Worm (Caenorhabditis elegans) whole organism, L2 larva: Measurements from ENCODE around the gene C08H9.18.

ENCODE experiments used
- C34F6.9 ChIP-seq: fragments of 150-350 bp; optimal IDR thresholded peaks from 2 replicates; lab custom pipeline; 2014; ENCODE audit warnings: missing biosample characterization, missing genetic modification characterization
- F13H6.1 ChIP-seq: sonication (generic microtip); optimal IDR thresholded peaks from 2 replicates; lab custom pipeline; 2016; ENCODE audit warnings: missing genetic modification characterization, missing compliant biosample characterization
- R02D3.7 ChIP-seq: fragments of 150-350 bp; optimal IDR thresholded peaks from 2 replicates; lab custom pipeline; 2014; ENCODE audit warnings: missing biosample characterization, missing genetic modification characterization
- ZK546.5 ChIP-seq: sonication (generic microtip); optimal IDR thresholded peaks from 2 replicates; lab custom pipeline; 2017; ENCODE audit warnings: missing biosample characterization, missing genetic modification characterization
- alr-1 ChIP-seq: fragments of 150-350 bp; optimal IDR thresholded peaks from 2 replicates; lab custom pipeline; 2014; ENCODE audit warnings: missing biosample characterization, missing genetic modification characterization
- ama-1 ChIP-seq: fragments of 150-350 bp; optimal IDR thresholded peaks from 2 replicates; lab custom pipeline; 2018; ENCODE audit warnings: inconsistent platforms
- blmp-1 ChIP-seq: sonication (generic microtip); optimal IDR thresholded peaks from 2 replicates; lab custom pipeline; 2017; ENCODE audit warnings: missing genetic modification characterization, mild to moderate bottlenecking, missing compliant biosample characterization, antibody characterized with exemption, moderate library complexity; ENCODE audit not compliant: insufficient read depth
- ceh-16 ChIP-seq: fragments of 150-350 bp; optimal IDR thresholded peaks from 2 replicates; lab custom pipeline; 2014; ENCODE audit warnings: missing biosample characterization, missing genetic modification characterization
- dmd-4 ChIP-seq: sonication (generic microtip); optimal IDR thresholded peaks from 2 replicates; lab custom pipeline; 2017; ENCODE audit warnings: missing biosample characterization, missing genetic modification characterization
- elt-1 ChIP-seq: fragments of 150-350 bp; optimal IDR thresholded peaks from 2 replicates; lab custom pipeline; 2014; ENCODE audit warnings: missing biosample characterization, missing genetic modification characterization
- elt-3 ChIP-seq: sonication (generic microtip); optimal IDR thresholded peaks from 2 replicates; lab custom pipeline; 2017; ENCODE audit warnings: missing biosample characterization, missing genetic modification characterization
- lin-11 ChIP-seq: fragments of 150-350 bp; sonication (generic microtip); optimal IDR thresholded peaks from 2 replicates; lab custom pipeline; 2014; ENCODE audit warnings: missing biosample characterization, missing genetic modification characterization, inconsistent platforms, mixed read lengths
- lin-13 ChIP-seq: fragments of 150-350 bp; optimal IDR thresholded peaks from 2 replicates; lab custom pipeline; 2014; ENCODE audit warnings: missing biosample characterization, missing genetic modification reagents, missing genetic modification characterization
- lsy-2 ChIP-seq, 2 experiments: fragments of 150-350 bp in 1 of 2; sonication (generic microtip) in 1 of 2; optimal IDR thresholded peaks; 2 replicates each; lab custom pipeline; 2014 to 2017; ENCODE audit warnings: missing biosample characterization in 2 of 2, missing genetic modification characterization in 2 of 2
- mab-5 ChIP-seq: fragments of 150-350 bp; optimal IDR thresholded peaks from 2 replicates; lab custom pipeline; 2014; ENCODE audit warnings: missing biosample characterization, missing genetic modification characterization
- mbf-1 ChIP-seq: sonication (generic microtip); optimal IDR thresholded peaks from 2 replicates; lab custom pipeline; 2017; ENCODE audit warnings: missing biosample characterization, missing genetic modification characterization
- mdl-1 ChIP-seq, 2 experiments: fragments of 150-350 bp in 1 of 2; sonication (generic microtip) in 1 of 2; optimal IDR thresholded peaks; 2 replicates each; lab custom pipeline; 2017; ENCODE audit warnings: missing biosample characterization in 2 of 2, missing genetic modification characterization in 2 of 2
- nhr-10 ChIP-seq: sonication (generic microtip); optimal IDR thresholded peaks from 2 replicates; lab custom pipeline; 2017; ENCODE audit warnings: missing biosample characterization, missing genetic modification characterization
- nhr-11 ChIP-seq: fragments of 150-350 bp; optimal IDR thresholded peaks from 2 replicates; lab custom pipeline; 2014; ENCODE audit warnings: missing biosample characterization, missing genetic modification characterization
- nhr-12 ChIP-seq: fragments of 150-350 bp; optimal IDR thresholded peaks from 2 replicates; lab custom pipeline; 2014; ENCODE audit warnings: missing biosample characterization, missing genetic modification characterization
- nhr-21 ChIP-seq: fragments of 150-350 bp; optimal IDR thresholded peaks from 2 replicates; lab custom pipeline; 2014; ENCODE audit warnings: missing biosample characterization, missing genetic modification characterization
- nhr-23 ChIP-seq: fragments of 150-350 bp; optimal IDR thresholded peaks from 2 replicates; lab custom pipeline; 2014; ENCODE audit warnings: missing biosample characterization, missing genetic modification reagents, missing genetic modification characterization
- nhr-237 ChIP-seq: fragments of 150-350 bp; optimal IDR thresholded peaks from 2 replicates; lab custom pipeline; 2014; ENCODE audit warnings: missing biosample characterization, missing genetic modification characterization
- nhr-6 ChIP-seq: fragments of 150-350 bp; optimal IDR thresholded peaks from 2 replicates; lab custom pipeline; 2014; ENCODE audit warnings: missing biosample characterization, missing genetic modification characterization
- nhr-77 ChIP-seq: fragments of 150-350 bp; optimal IDR thresholded peaks from 2 replicates; lab custom pipeline; 2014; ENCODE audit warnings: missing biosample characterization, missing genetic modification characterization
- skn-1 ChIP-seq: sonication (generic microtip); optimal IDR thresholded peaks from 2 replicates; lab custom pipeline; 2017; ENCODE audit warnings: missing biosample characterization, missing genetic modification characterization
- sma-3 ChIP-seq: sonication (generic microtip); optimal IDR thresholded peaks from 2 replicates; lab custom pipeline; 2016; ENCODE audit warnings: missing genetic modification reagents, missing genetic modification characterization, missing compliant biosample characterization
- unc-62 ChIP-seq: fragments of 150-350 bp; optimal IDR thresholded peaks from 2 replicates; lab custom pipeline; 2014; ENCODE audit warnings: missing biosample characterization, missing genetic modification reagents, missing genetic modification characterization
- zag-1 ChIP-seq: fragments of 150-350 bp; optimal IDR thresholded peaks from 2 replicates; lab custom pipeline; 2014; ENCODE audit warnings: missing biosample characterization, missing genetic modification characterization
- ztf-1 ChIP-seq: fragments of 200-800 bp; sonication (Bioruptor generic); conservative IDR thresholded peaks from 2 replicates; pipeline ENCODE4 v1.3.6; 2022; ENCODE audit warnings: missing genetic modification characterization, missing compliant biosample characterization
- ztf-11 ChIP-seq: sonication (generic microtip); optimal IDR thresholded peaks from 2 replicates; lab custom pipeline; 2017; ENCODE audit warnings: missing biosample characterization, missing genetic modification characterization
- ztf-4 ChIP-seq: fragments of 150-350 bp; optimal IDR thresholded peaks from 2 replicates; lab custom pipeline; 2014; ENCODE audit warnings: missing biosample characterization, missing genetic modification characterization

C08H9.18 gene

DNA sequence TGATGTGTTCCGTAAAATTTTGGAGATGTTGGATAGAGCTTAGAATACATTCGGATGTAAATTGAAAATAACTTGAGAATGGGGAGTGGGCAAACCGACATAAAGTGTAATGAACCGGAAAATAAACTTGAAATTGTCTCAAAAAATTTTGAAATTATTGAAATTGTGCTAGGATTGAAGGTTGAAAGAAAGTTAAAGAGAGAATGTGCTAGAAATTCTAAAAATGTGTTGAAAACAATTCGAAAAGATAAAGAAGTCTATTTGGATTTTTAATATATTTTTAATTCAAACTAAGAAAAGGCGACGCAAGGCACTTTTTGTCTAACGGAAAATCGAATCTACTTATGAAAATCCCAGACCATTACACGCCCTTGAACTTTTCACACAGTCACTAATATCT is 28.2 kb downstream of the C08H9.18 start, which contains the start of gene ZK938.3:
ZK938.3 (minus strand) TSS at position 101 of the 400 bp plus-strand sequence.
- no peak for TF ChIP-seq blmp-1 (tag; lab: Kevin White, UChicago)

DNA sequence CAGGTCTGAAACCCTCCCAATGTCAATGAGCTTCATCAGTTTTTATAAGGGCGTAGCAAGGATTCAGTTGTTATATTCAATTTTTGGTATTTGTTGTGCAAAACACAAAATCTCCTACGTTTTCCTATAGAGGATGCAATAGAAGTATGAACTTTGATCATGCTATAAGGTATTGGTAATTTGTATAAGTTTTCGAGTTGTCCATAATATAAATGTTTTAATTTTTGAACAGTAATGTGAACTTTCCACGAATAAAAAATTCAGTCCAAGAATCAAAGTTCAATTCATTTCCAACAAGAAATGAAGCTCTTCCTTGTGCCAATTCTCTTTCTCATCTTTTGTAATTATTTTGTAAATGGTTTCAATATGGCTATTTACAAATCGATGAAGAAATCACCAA is 31.0 kb downstream of the C08H9.18 start, which contains the start of gene ZK938.12:
ZK938.12 (plus strand) TSS at position 301 of the 400 bp plus-strand sequence.
- TF ChIP-seq nhr-77, result no peak
- no peak for TF ChIP-seq lsy-2 (tag; optimal IDR thresholded peaks at IDR 0.05; lab: Kevin White, UChicago)
- no peak for TF ChIP-seq elt-1
- TF ChIP-seq skn-1 (tag; lab: Kevin White, UChicago), result no peak
- no peak for TF ChIP-seq mab-5 (tag; lab: Kevin White, UChicago)
- TF ChIP-seq nhr-237 (tag; lab: Kevin White, UChicago), result no peak
- no peak for TF ChIP-seq lin-11 (tag; lab: Kevin White, UChicago)
- no peak for TF ChIP-seq ZK546.5 (tag; lab: Kevin White, UChicago)
- TF ChIP-seq nhr-11 (tag; lab: Kevin White, UChicago), result no peak
- TF ChIP-seq nhr-21 (tag; lab: Kevin White, UChicago), result no peak
- TF ChIP-seq C34F6.9 (tag; lab: Kevin White, UChicago), result no peak

DNA sequence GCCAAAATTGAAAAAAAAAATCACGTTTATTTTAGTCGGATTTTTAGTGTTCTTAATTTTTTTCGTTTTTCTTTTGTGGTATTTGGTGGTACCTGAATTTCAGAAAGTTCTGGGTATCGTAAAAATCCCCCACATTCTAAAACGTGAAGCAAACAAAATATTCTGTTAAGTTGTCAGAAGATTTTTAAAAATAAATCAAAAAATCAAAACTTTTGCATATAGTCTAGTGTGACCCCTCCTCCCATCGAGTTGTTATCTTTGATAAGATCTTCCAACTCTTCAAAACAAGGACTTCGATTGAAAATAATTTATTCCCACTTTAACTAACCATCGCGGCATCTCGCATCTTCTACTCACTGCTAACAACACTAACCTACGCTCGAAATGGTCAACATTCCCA is 32.9 kb downstream of the C08H9.18 start, which contains the start of gene ZK938.1:
ZK938.1 (plus strand) TSS at position 301 of the 400 bp plus-strand sequence.
- TF ChIP-seq unc-62 (GFP tag; lab: Kevin White, UChicago) (no peak), C34F6.9 (tag; lab: Kevin White, UChicago) (no peak), nhr-77 (no peak), ztf-1 (GFP tag; lab: Robert Waterston, UW) (no peak), alr-1 (tag; lab: Kevin White, UChicago) (no peak), skn-1 (tag; lab: Kevin White, UChicago) (no peak), mdl-1 (tag; optimal IDR thresholded peaks at IDR 0.05; lab: Kevin White, UChicago) (no peak), mab-5 (tag; lab: Kevin White, UChicago) (no peak), ceh-16 (tag; lab: Kevin White, UChicago) (no peak), dmd-4 (tag; lab: Kevin White, UChicago) (no peak), sma-3 (GFP tag; lab: Kevin White, UChicago) (no peak)

DNA sequence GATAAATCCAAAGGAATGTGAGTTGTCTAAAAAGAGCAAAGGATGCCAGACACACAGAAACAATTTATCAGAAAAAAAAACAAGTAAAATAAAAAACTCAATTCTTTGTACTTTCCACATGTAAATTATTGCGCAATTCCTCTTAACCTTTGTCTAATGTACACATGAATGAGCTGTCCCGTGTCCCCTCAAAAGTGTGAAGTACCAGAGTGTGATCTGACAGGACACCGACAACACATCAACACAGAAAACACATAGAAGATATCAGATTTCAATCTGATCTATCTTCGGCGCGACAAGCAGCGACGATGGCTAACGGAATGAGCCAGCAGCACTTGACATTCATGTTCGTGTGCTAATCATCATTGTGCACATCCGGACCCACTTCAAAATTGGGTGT is 33.5 kb downstream of the C08H9.18 start:
- TF ChIP-seq elt-3 (tag; lab: Kevin White, UChicago) (no peak), zag-1 (tag; lab: Kevin White, UChicago) (no peak), nhr-77 (no peak), ama-1 (lab: Kevin White, UChicago) (no peak), R02D3.7 (no peak), skn-1 (tag; lab: Kevin White, UChicago) (no peak), nhr-12 (tag; lab: Kevin White, UChicago) (no peak), C34F6.9 (tag; lab: Kevin White, UChicago) (no peak), nhr-23 (no peak), ztf-11 (tag; lab: Kevin White, UChicago) (no peak), nhr-11 (tag; lab: Kevin White, UChicago) (no peak)
- TF ChIP-seq, all 48 proteins: peak for 0

DNA sequence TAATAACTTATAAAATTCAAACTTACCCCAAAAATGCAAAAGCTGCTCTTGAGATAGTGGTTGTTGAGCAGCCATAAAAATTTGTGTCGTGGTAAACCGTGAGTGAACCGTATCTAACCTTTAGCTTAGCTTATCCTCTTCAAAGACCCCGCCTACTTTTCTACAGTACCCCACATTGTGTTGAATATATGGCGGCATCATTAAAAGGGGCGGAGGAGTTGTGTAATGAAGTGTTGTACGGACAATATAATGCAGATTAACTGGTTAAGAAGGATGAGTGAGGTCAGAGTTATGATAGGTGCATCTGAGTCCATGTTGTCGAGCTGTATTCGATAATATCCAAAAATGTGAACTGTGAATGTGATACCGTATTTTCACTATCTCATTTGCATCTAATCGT is 34.2 kb downstream of the C08H9.18 start, which contains the start of gene eyg-1:
eyg-1 (minus strand) TSS at position 101 of the 400 bp plus-strand sequence.
- no peak for TF ChIP-seq nhr-77
- no peak for TF ChIP-seq lsy-2 (tag; optimal IDR thresholded peaks at IDR 0.05; lab: Kevin White, UChicago)
- TF ChIP-seq unc-62 (GFP tag; lab: Kevin White, UChicago), result no peak
- TF ChIP-seq nhr-237 (tag; lab: Kevin White, UChicago), result no peak
- TF ChIP-seq skn-1 (tag; lab: Kevin White, UChicago), result no peak
- no peak for TF ChIP-seq blmp-1 (tag; lab: Kevin White, UChicago)
- no peak for TF ChIP-seq mbf-1 (tag; lab: Kevin White, UChicago)
- no peak for TF ChIP-seq elt-3 (tag; lab: Kevin White, UChicago)
- no peak for TF ChIP-seq ceh-16 (tag; lab: Kevin White, UChicago)
- TF ChIP-seq sma-3 (GFP tag; lab: Kevin White, UChicago), result no peak
- no peak for TF ChIP-seq nhr-10 (tag; lab: Kevin White, UChicago)
- no peak for TF ChIP-seq ztf-4 (tag; lab: Kevin White, UChicago)
- no peak for TF ChIP-seq nhr-6
- no peak for TF ChIP-seq zag-1 (tag; lab: Kevin White, UChicago)
- no peak for TF ChIP-seq F13H6.1
- TF ChIP-seq lin-13 (GFP tag; lab: Kevin White, UChicago), result no peak
